Worm (Caenorhabditis elegans): ENCODE measurements around the gene F47B7.3.

ce11 chrX:3751370-3751769, 12.8 kb downstream of the F47B7.3 start:
- TF ChIP-seq ama-1 (optimal IDR thresholded peaks at IDR 0.05): no peak
- TF ChIP-seq crh-2 (tag; optimal IDR thresholded peaks at IDR 0.05): no peak
- TF ChIP-seq lin-13 (GFP tag; optimal IDR thresholded peaks at IDR 0.05): no peak

All from whole organism, L2 larva.